Fruit fly (Drosophila melanogaster): ENCODE measurements around the gene Mitofilin.
A peak's percentile ranks its signal among the peaks of the same experiment; 100 is the strongest.

Mitofilin gene

dm6 chr3R:21971141-21971540 lies 52.0 kb downstream of the Mitofilin start:
- TF ChIP-seq CG12605 (GFP tag; IDR thresholded peaks at IDR 0.05) (peak; percentile 60), CG17806 (tag; optimal IDR thresholded peaks at IDR 0.05) (peak; percentile 22), D1 (tag; optimal IDR thresholded peaks at IDR 0.05) (no peak)

- TF ChIP-seq CG8159 (tag; optimal IDR thresholded peaks at IDR 0.05) (no peak), EcR (GFP tag; optimal IDR thresholded peaks at IDR 0.05) (peak; percentile 94), CG4496 (GFP tag; IDR thresholded peaks at IDR 0.05) (peak; percentile 43; the same call in 2 of the 3 replicates), CG12605 (GFP tag; IDR thresholded peaks at IDR 0.05) (no peak), CG13204 (GFP tag; optimal IDR thresholded peaks at IDR 0.05) (peak; percentile 75)
Measured at dm6 chr3R:21970538-21971080, 52.5 kb downstream of the Mitofilin start.

DNA sequence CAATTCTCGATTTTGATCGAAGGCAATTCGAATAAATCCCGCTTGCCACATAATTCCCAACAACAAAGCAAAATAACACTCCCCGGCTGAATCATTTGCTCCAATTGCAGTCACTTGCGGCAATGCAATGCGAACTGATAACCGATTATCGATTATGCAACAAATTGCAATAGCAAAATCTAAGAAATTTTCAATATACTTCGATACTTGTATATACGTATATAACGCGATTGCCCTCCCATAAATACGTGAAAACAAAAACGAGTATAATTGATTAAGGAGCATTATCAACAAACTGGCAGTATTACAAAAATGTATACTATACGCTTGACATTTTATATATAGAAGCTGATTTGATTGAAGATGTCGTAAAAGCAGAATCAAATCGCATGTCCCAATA lies 53.3 kb downstream of the Mitofilin start:
- TF ChIP-seq Pif1B (GFP tag; optimal IDR thresholded peaks at IDR 0.05), result no peak
- no peak for TF ChIP-seq CG32121 (GFP tag; IDR thresholded peaks at IDR 0.05)
- no peak for TF ChIP-seq Snoo (tag; optimal IDR thresholded peaks at IDR 0.05)
- no peak for TF ChIP-seq CG12605 (GFP tag; IDR thresholded peaks at IDR 0.05)

Data from whole organism, pupa.